Fruit fly (Drosophila melanogaster) whole organism, pupa: ENCODE results near the gene RecQ5.

Experiments used
- CG12605 ChIP-seq: fragments of 200-800 bp; sonication (Bioruptor generic); IDR thresholded peaks from 2 replicates; pipeline ENCODE4 v1.3.6; 2022; ENCODE audit warnings: missing biosample characterization, missing genetic modification characterization
- CG13204 ChIP-seq: fragments of 200-800 bp; sonication (Bioruptor generic); optimal IDR thresholded peaks from 2 replicates; lab custom pipeline; 2018; ENCODE audit warnings: missing biosample characterization, mild to moderate bottlenecking, missing genetic modification characterization, moderate library complexity
- CG15710 ChIP-seq: fragments of 200-800 bp; sonication (Bioruptor generic); optimal IDR thresholded peaks from 2 replicates; lab custom pipeline; 2018; ENCODE audit warnings: missing biosample characterization, mild to moderate bottlenecking, missing genetic modification characterization, moderate library complexity
- CG17806 ChIP-seq: fragments of 200-800 bp; sonication (Bioruptor generic); optimal IDR thresholded peaks from 2 replicates; lab custom pipeline; 2018; ENCODE audit warnings: missing biosample characterization, mild to moderate bottlenecking, missing genetic modification characterization, moderate library complexity
- CG8301 ChIP-seq: fragments of 200-800 bp; sonication (Bioruptor generic); optimal IDR thresholded peaks from 2 replicates; lab custom pipeline; 2018; ENCODE audit warnings: missing biosample characterization, mild to moderate bottlenecking, missing genetic modification characterization
- EcR ChIP-seq: fragments of 200-800 bp; sonication (Bioruptor generic); optimal IDR thresholded peaks from 3 replicates; lab custom pipeline; 2019; ENCODE audit warnings: missing biosample characterization, missing genetic modification characterization, mild to moderate bottlenecking, moderate library complexity, missing genetic modification reagents
- Ets98B ChIP-seq: fragments of 200-800 bp; sonication (Bioruptor generic); IDR thresholded peaks from 2 replicates; pipeline ENCODE4 v1.3.6; 2022; ENCODE audit warnings: missing biosample characterization, missing genetic modification characterization
- Snoo ChIP-seq: fragments of 200-800 bp; sonication (Bioruptor generic); optimal IDR thresholded peaks from 3 replicates; lab custom pipeline; 2017; ENCODE audit warnings: missing biosample characterization, mild to moderate bottlenecking, missing genetic modification characterization, inconsistent platforms
- fd96Ca ChIP-seq: fragments of 200-800 bp; sonication (Bioruptor generic); IDR thresholded peaks from 3 replicates; pipeline ENCODE4 v1.3.6; 2022; ENCODE audit warnings: missing biosample characterization, missing genetic modification characterization
- gl ChIP-seq: fragments of 200-800 bp; sonication (Bioruptor generic); optimal IDR thresholded peaks from 2 replicates; lab custom pipeline; 2018; ENCODE audit warnings: missing biosample characterization, mild to moderate bottlenecking, missing genetic modification characterization

dm6 chr3L:14632908-14633307, 1.0 kb upstream of the RecQ5 start:
- TF ChIP-seq CG12605 (no peak), CG17806 (no peak), EcR (GFP tag; lab: Kevin White, UChicago) (no peak), Snoo (no peak), fd96Ca (no peak), CG15710 (tag; lab: Kevin White, UChicago) (no peak), CG8301 (tag; lab: Kevin White, UChicago) (no peak), Ets98B (no peak), gl (tag; lab: Kevin White, UChicago) (no peak), CG13204 (GFP tag; lab: Kevin White, UChicago) (no peak)
